Worm (Caenorhabditis elegans) whole organism, L1 larva: ENCODE results near the gene erd-2.1.

Experiments
- Y116A8C.19 ChIP-seq: sonication (generic microtip); optimal IDR thresholded peaks from 2 replicates; lab custom pipeline; 2016; ENCODE audit warnings: missing compliant biosample characterization, missing genetic modification characterization, borderline replicate concordance
- egl-27 ChIP-seq, 2 experiments: fragments of 150-350 bp in 1 of 2; sonication (generic microtip); optimal IDR thresholded peaks; 3 replicates each; lab custom pipeline; 2017 to 2018; ENCODE audit warnings: missing biosample characterization in 2 of 2, missing genetic modification characterization in 2 of 2, missing genetic modification reagents in 2 of 2
- fkh-4 ChIP-seq: sonication (generic microtip); optimal IDR thresholded peaks from 2 replicates; lab custom pipeline; 2016; ENCODE audit warnings: missing compliant biosample characterization, missing genetic modification characterization, borderline replicate concordance
- hpl-2 ChIP-seq: fragments of 150-350 bp; optimal IDR thresholded peaks from 2 replicates; lab custom pipeline; 2014; ENCODE audit warnings: missing biosample characterization, missing genetic modification reagents, missing genetic modification characterization
- lin-39 ChIP-seq: fragments of 150-350 bp; optimal IDR thresholded peaks from 2 replicates; lab custom pipeline; 2014; ENCODE audit warnings: missing biosample characterization, missing genetic modification reagents, missing genetic modification characterization
- lir-3 ChIP-seq: sonication (generic microtip); optimal IDR thresholded peaks from 2 replicates; lab custom pipeline; 2016; ENCODE audit warnings: mild to moderate bottlenecking, missing genetic modification characterization, moderate library complexity, missing compliant biosample characterization; ENCODE audit not compliant: poor library complexity
- nhr-85 ChIP-seq: sonication (generic microtip); peaks from one replicate; lab custom pipeline; 2016; ENCODE audit warnings: missing genetic modification characterization, inconsistent platforms, missing compliant biosample characterization
- snpc-4 ChIP-seq: fragments of 150-350 bp; optimal IDR thresholded peaks from 2 replicates; lab custom pipeline; 2014; ENCODE audit warnings: missing biosample characterization, missing genetic modification characterization
- sup-37 ChIP-seq: fragments of 200-800 bp; sonication (Bioruptor generic); optimal IDR thresholded peaks from 2 replicates; lab custom pipeline; 2018; ENCODE audit warnings: mild to moderate bottlenecking, missing genetic modification characterization, missing compliant biosample characterization
- zag-1 ChIP-seq: fragments of 150-350 bp; optimal IDR thresholded peaks from 2 replicates; lab custom pipeline; 2014; ENCODE audit warnings: missing biosample characterization, missing genetic modification characterization
- ztf-11 ChIP-seq, 2 experiments: sonication (generic microtip); optimal IDR thresholded peaks; 2 replicates each; lab custom pipeline; 2016 to 2017; ENCODE audit warnings: missing genetic modification characterization in 2 of 2, missing biosample characterization in 1 of 2, missing compliant biosample characterization in 1 of 2

DNA sequence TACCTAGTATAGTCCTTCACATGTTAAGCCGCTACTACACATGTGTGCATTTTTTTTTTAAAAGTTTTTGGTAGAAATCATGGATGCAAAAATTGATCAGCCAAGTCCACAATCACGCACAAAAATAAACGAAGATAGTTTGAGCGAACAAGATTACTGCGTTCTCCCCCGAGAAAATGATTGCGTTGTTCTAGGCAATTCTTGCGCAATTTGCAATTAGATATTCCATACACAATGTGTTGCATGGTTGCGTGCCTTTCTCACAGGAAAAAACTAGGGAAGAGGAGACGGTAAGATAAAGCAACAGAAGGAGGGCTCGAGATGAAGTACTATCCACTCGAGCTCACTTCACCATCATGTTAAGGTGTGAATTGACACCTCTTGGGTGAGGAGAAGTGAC is 47.4 kb upstream of the erd-2.1 start:
- TF ChIP-seq lin-39 (tag; lab: Kevin White, UChicago) (no peak), fkh-4 (no peak), Y116A8C.19 (no peak), zag-1 (tag; lab: Kevin White, UChicago) (no peak), ztf-11 (tag; optimal IDR thresholded peaks at IDR 0.05; lab: Kevin White, UChicago) (no peak), hpl-2 (GFP tag; lab: Kevin White, UChicago) (no peak), nhr-85 (tag; lab: Kevin White, UChicago) (no peak), snpc-4 (tag; lab: Kevin White, UChicago) (no peak), lir-3 (tag; lab: Kevin White, UChicago) (no peak), egl-27 (tag; optimal IDR thresholded peaks at IDR 0.05; lab: Kevin White, UChicago) (no peak), sup-37 (no peak)
